Fruit fly (Drosophila melanogaster): ENCODE data around the gene CG10375.

The CG10375 gene

dm6 chr3R:23721936-23722335, 45.6 kb upstream of the CG10375 start (continued):
- TF ChIP-seq Hr51 (GFP tag; optimal IDR thresholded peaks at IDR 0.05), result peak in 1 of 2 experiments; percentile 16
- TF ChIP-seq shn (GFP tag; optimal IDR thresholded peaks at IDR 0.05), result no peak
- TF ChIP-seq Blimp-1 (GFP tag; optimal IDR thresholded peaks at IDR 0.05), result no peak
- TF ChIP-seq nom (GFP tag; optimal IDR thresholded peaks at IDR 0.05), result no peak
- TF ChIP-seq Sin3A (optimal IDR thresholded peaks at IDR 0.05), result no peak
- no peak for TF ChIP-seq wdn (GFP tag; IDR thresholded peaks at IDR 0.05)
- no peak for TF ChIP-seq nau (GFP tag; optimal IDR thresholded peaks at IDR 0.05)
- no peak for TF ChIP-seq Hr78 (GFP tag; optimal IDR thresholded peaks at IDR 0.05)
- peak; percentile 32 for TF ChIP-seq CG1602 (GFP tag; optimal IDR thresholded peaks at IDR 0.05)
- TF ChIP-seq slbo (GFP tag; IDR thresholded peaks at IDR 0.05), result peak; percentile 56
- no peak for TF ChIP-seq cg (GFP tag; optimal IDR thresholded peaks at IDR 0.05)
- no peak for TF ChIP-seq CkIIα-i1 (GFP tag; IDR thresholded peaks at IDR 0.05)
- no peak for TF ChIP-seq usp (GFP tag; optimal IDR thresholded peaks at IDR 0.05)
- TF ChIP-seq D (optimal IDR thresholded peaks at IDR 0.05), result no peak
- no peak for TF ChIP-seq D (GFP tag; optimal IDR thresholded peaks at IDR 0.05)
- TF ChIP-seq Lhr (GFP tag; optimal IDR thresholded peaks at IDR 0.05), result peak; percentile 87
- no peak for TF ChIP-seq tin (GFP tag; optimal IDR thresholded peaks at IDR 0.05)
- TF ChIP-seq CG7556 (GFP tag; optimal IDR thresholded peaks at IDR 0.05), result no peak
- no peak for TF ChIP-seq sisA (GFP tag; IDR thresholded peaks at IDR 0.05)
- TF ChIP-seq CG8388 (GFP tag; optimal IDR thresholded peaks at IDR 0.05), result no peak
- TF ChIP-seq Eip74EF (GFP tag; optimal IDR thresholded peaks at IDR 0.05), result no peak
- no peak for TF ChIP-seq CG8359 (GFP tag; optimal IDR thresholded peaks at IDR 0.05; ENCODE audit: borderline replicate concordance)
- TF ChIP-seq Fer1 (GFP tag; optimal IDR thresholded peaks at IDR 0.05), result no peak
- TF ChIP-seq br (optimal IDR thresholded peaks at IDR 0.05), result no peak
- no peak for TF ChIP-seq CG11695 (GFP tag; IDR thresholded peaks at IDR 0.05)
- no peak for TF ChIP-seq croc (GFP tag; conservative IDR thresholded peaks at IDR 0.05)
- TF ChIP-seq maf-S (GFP tag; optimal IDR thresholded peaks at IDR 0.05), result peak; percentile 9
- peak; percentile 36 for TF ChIP-seq CG10147 (GFP tag; optimal IDR thresholded peaks at IDR 0.05)
- TF ChIP-seq CG2116 (GFP tag; optimal IDR thresholded peaks at IDR 0.05), result peak; percentile 24
- peak; percentile 2 for TF ChIP-seq Asciz (GFP tag; optimal IDR thresholded peaks at IDR 0.05)
- peak; percentile 15 for TF ChIP-seq phol (tag; optimal IDR thresholded peaks at IDR 0.05)
- TF ChIP-seq bowl (GFP tag; IDR thresholded peaks at IDR 0.05), result no peak
- TF ChIP-seq sd (tag; optimal IDR thresholded peaks at IDR 0.05), result peak; percentile 21
- no peak for TF ChIP-seq nerfin-2 (GFP tag; IDR thresholded peaks at IDR 0.05; ENCODE audit: partially characterized antibody)
- TF ChIP-seq CG16863 (GFP tag; optimal IDR thresholded peaks at IDR 0.05), result no peak
- TF ChIP-seq BEAF-32 (GFP tag; optimal IDR thresholded peaks at IDR 0.05), result peak; percentile 2
- TF ChIP-seq ewg (GFP tag; optimal IDR thresholded peaks at IDR 0.05), result no peak
- TF ChIP-seq Bdp1 (GFP tag; optimal IDR thresholded peaks at IDR 0.05), result no peak
- no peak for TF ChIP-seq oc (tag; optimal IDR thresholded peaks at IDR 0.05)
- no peak for TF ChIP-seq CG11398 (GFP tag; optimal IDR thresholded peaks at IDR 0.05)
- no peak for TF ChIP-seq prd (optimal IDR thresholded peaks at IDR 0.05)
- TF ChIP-seq prd (GFP tag; IDR thresholded peaks at IDR 0.05), result no peak
- no peak for TF ChIP-seq tll (GFP tag; optimal IDR thresholded peaks at IDR 0.05)
- no peak for TF ChIP-seq ara (GFP tag; IDR thresholded peaks at IDR 0.05)
- no peak for TF ChIP-seq CG9609 (GFP tag; optimal IDR thresholded peaks at IDR 0.05)
- TF ChIP-seq Gug (GFP tag; IDR thresholded peaks at IDR 0.05), result no peak
- no peak for TF ChIP-seq CG4404 (GFP tag; IDR thresholded peaks at IDR 0.05)
- peak; percentile 14 for TF ChIP-seq CG17359 (tag; optimal IDR thresholded peaks at IDR 0.05)
- TF ChIP-seq CG32772 (GFP tag; IDR thresholded peaks at IDR 0.05), result no peak
- TF ChIP-seq kay (GFP tag; optimal IDR thresholded peaks at IDR 0.05), result peak; percentile 8
- no peak for TF ChIP-seq CG12071 (GFP tag; optimal IDR thresholded peaks at IDR 0.05)

All from whole organism, embryonic.